Worm (Caenorhabditis elegans) whole organism, midembryonic: ENCODE results near the gene clec-149.

Experiments used
- T22C8.4 ChIP-seq: fragments of 200-800 bp; sonication (Bioruptor generic); IDR thresholded peaks from 2 replicates; pipeline ENCODE4 v1.3.6; 2022; ENCODE audit warnings: missing genetic modification characterization, missing compliant biosample characterization
- cog-1 ChIP-seq: sonication (generic microtip); optimal IDR thresholded peaks from 2 replicates; lab custom pipeline; 2016; ENCODE audit warnings: missing genetic modification characterization, missing compliant biosample characterization
- flt-1 ChIP-seq: fragments of 200-800 bp; sonication (Bioruptor generic); IDR thresholded peaks from 2 replicates; pipeline ENCODE4 v1.3.6; 2022; ENCODE audit warnings: missing genetic modification characterization, missing compliant biosample characterization
- klf-2 ChIP-seq: fragments of 200-800 bp; sonication (Bioruptor generic); conservative IDR thresholded peaks from 2 replicates; pipeline ENCODE4 v1.3.6; 2022; ENCODE audit warnings: missing genetic modification reagents, missing genetic modification characterization, missing compliant biosample characterization
- med-1 ChIP-seq: sonication (generic microtip); optimal IDR thresholded peaks from 2 replicates; lab custom pipeline; 2017; ENCODE audit warnings: missing genetic modification characterization, mild to moderate bottlenecking, missing compliant biosample characterization, antibody characterized with exemption, missing genetic modification reagents; ENCODE audit not compliant: insufficient read depth
- ref-1 ChIP-seq: fragments of 200-800 bp; sonication (Bioruptor generic); conservative IDR thresholded peaks from 2 replicates; pipeline ENCODE4 v1.3.6; 2022; ENCODE audit warnings: missing genetic modification reagents, missing genetic modification characterization, missing compliant biosample characterization
- tab-1 ChIP-seq: fragments of 200-800 bp; sonication (Bioruptor generic); IDR thresholded peaks from 2 replicates; pipeline ENCODE4 v1.3.6; 2022; ENCODE audit warnings: missing genetic modification characterization, missing compliant biosample characterization
- ztf-23 ChIP-seq: fragments of 200-800 bp; sonication (Bioruptor generic); IDR thresholded peaks from 2 replicates; pipeline ENCODE4 v1.3.6; 2022; ENCODE audit warnings: missing genetic modification reagents, missing genetic modification characterization, missing compliant biosample characterization
- ztf-29 ChIP-seq: fragments of 200-800 bp; sonication (Bioruptor generic); IDR thresholded peaks from 2 replicates; pipeline ENCODE4 v1.3.6; 2022; ENCODE audit warnings: missing genetic modification reagents, missing genetic modification characterization, missing compliant biosample characterization

clec-149 gene

ce11 chrIII:845485-845884 lies 22.5 kb downstream of the clec-149 start, which contains the start of gene K02F3.2:
Gene K02F3.2 (plus strand): TSS chrIII:845841.
- no peak for TF ChIP-seq med-1 (GFP tag; lab: Kevin White, UChicago)
- no peak for TF ChIP-seq cog-1
- no peak for TF ChIP-seq klf-2 (GFP tag; lab: Robert Waterston, UW)
- no peak for TF ChIP-seq flt-1 (GFP tag; lab: Robert Waterston, UW)
- no peak for TF ChIP-seq tab-1
- no peak for TF ChIP-seq T22C8.4
- TF ChIP-seq ztf-23 (GFP tag; lab: Robert Waterston, UW), result no peak
- TF ChIP-seq ref-1 (GFP tag; lab: Robert Waterston, UW), result no peak
- TF ChIP-seq ztf-29, result no peak

- TF ChIP-seq ztf-29 (no peak), cog-1 (no peak), med-1 (GFP tag; lab: Kevin White, UChicago) (no peak), flt-1 (GFP tag; lab: Robert Waterston, UW) (no peak), klf-2 (GFP tag; lab: Robert Waterston, UW) (no peak)
Measured at ce11 chrIII:852296-852695, 29.3 kb downstream of the clec-149 start, which contains the start of gene moma-1. Gene moma-1 (minus strand): TSS chrIII:852396.

ce11 chrIII:853414-853813 lies 30.4 kb downstream of the clec-149 start:
- TF ChIP-seq tab-1, result no peak
- no peak for TF ChIP-seq med-1 (GFP tag; lab: Kevin White, UChicago)
- TF ChIP-seq flt-1 (GFP tag; lab: Robert Waterston, UW), result no peak
- TF ChIP-seq ref-1 (GFP tag; lab: Robert Waterston, UW), result no peak
- no peak for TF ChIP-seq cog-1
- TF ChIP-seq ztf-29, result no peak
- no peak for TF ChIP-seq T22C8.4
- TF ChIP-seq ztf-23 (GFP tag; lab: Robert Waterston, UW), result no peak
- no peak for TF ChIP-seq klf-2 (GFP tag; lab: Robert Waterston, UW)

- no peak for TF ChIP-seq flt-1 (GFP tag; lab: Robert Waterston, UW)
- TF ChIP-seq cog-1, result no peak
- TF ChIP-seq ztf-29, result no peak
- no peak for TF ChIP-seq ztf-23 (GFP tag; lab: Robert Waterston, UW)
- TF ChIP-seq tab-1, result no peak
- no peak for TF ChIP-seq ref-1 (GFP tag; lab: Robert Waterston, UW)
- no peak for TF ChIP-seq med-1 (GFP tag; lab: Kevin White, UChicago)
- no peak for TF ChIP-seq klf-2 (GFP tag; lab: Robert Waterston, UW)
- TF ChIP-seq T22C8.4, result no peak
Measured at ce11 chrIII:853859-854359, 30.9 kb downstream of the clec-149 start, which contains the start of the genes rnp-5 and tag-51. Gene rnp-5 (minus strand): TSS chrIII:853909. Gene tag-51 (plus strand): TSS chrIII:854221.

ce11 chrIII:856260-856659 lies 33.2 kb downstream of the clec-149 start, which contains the start of gene K02F3.12:
Gene K02F3.12 (plus strand): TSS chrIII:856560.
- TF ChIP-seq ztf-29, result no peak

ce11 chrIII:856908-857307 lies 33.9 kb downstream of the clec-149 start:
- TF ChIP-seq cog-1 (no peak), T22C8.4 (no peak), ref-1 (GFP tag; lab: Robert Waterston, UW) (no peak), ztf-23 (GFP tag; lab: Robert Waterston, UW) (no peak), med-1 (GFP tag; lab: Kevin White, UChicago) (no peak), tab-1 (no peak), ztf-29 (no peak)

ce11 chrIII:859898-860297 lies 36.9 kb downstream of the clec-149 start, which contains the start of gene exos-4.2:
Gene exos-4.2 (plus strand): TSS chrIII:860198.
- TF ChIP-seq flt-1 (GFP tag; lab: Robert Waterston, UW), result no peak
- TF ChIP-seq klf-2 (GFP tag; lab: Robert Waterston, UW), result no peak
- no peak for TF ChIP-seq ztf-29
- no peak for TF ChIP-seq ztf-23 (GFP tag; lab: Robert Waterston, UW)
- no peak for TF ChIP-seq med-1 (GFP tag; lab: Kevin White, UChicago)
- TF ChIP-seq cog-1, result no peak
- no peak for TF ChIP-seq ref-1 (GFP tag; lab: Robert Waterston, UW)
- TF ChIP-seq tab-1, result no peak
- no peak for TF ChIP-seq T22C8.4

ce11 chrIII:861819-862356 lies 38.9 kb downstream of the clec-149 start, which contains the start of gene arx-4:
Gene arx-4 (plus strand): TSS chrIII:862306.
- no peak for TF ChIP-seq cog-1
- TF ChIP-seq med-1 (GFP tag; lab: Kevin White, UChicago), result no peak
- no peak for TF ChIP-seq ref-1 (GFP tag; lab: Robert Waterston, UW)
- TF ChIP-seq ztf-29, result no peak
- no peak for TF ChIP-seq flt-1 (GFP tag; lab: Robert Waterston, UW)
- no peak for TF ChIP-seq tab-1
- TF ChIP-seq ztf-23 (GFP tag; lab: Robert Waterston, UW), result no peak
- TF ChIP-seq T22C8.4, result no peak

- TF ChIP-seq med-1 (GFP tag; lab: Kevin White, UChicago), result no peak
- no peak for TF ChIP-seq cog-1
- TF ChIP-seq T22C8.4, result no peak
- no peak for TF ChIP-seq ztf-29
- no peak for TF ChIP-seq ztf-23 (GFP tag; lab: Robert Waterston, UW)
- no peak for TF ChIP-seq klf-2 (GFP tag; lab: Robert Waterston, UW)
- no peak for TF ChIP-seq ref-1 (GFP tag; lab: Robert Waterston, UW)
- TF ChIP-seq tab-1, result no peak
- TF ChIP-seq flt-1 (GFP tag; lab: Robert Waterston, UW), result no peak
Measured at ce11 chrIII:868866-869265, 45.8 kb downstream of the clec-149 start.

ce11 chrIII:869869-870268 lies 46.8 kb downstream of the clec-149 start, which contains the start of gene T24C4.2:
Gene T24C4.2 (minus strand): TSS chrIII:869969.
- TF ChIP-seq ztf-29 (no peak), T22C8.4 (0 out of 2 replicates have a peak, but pooled peaks have one; percentile 19)
